Worm (Caenorhabditis elegans) whole organism, early embryonic: Measurements from ENCODE around the gene mtm-6.

Experiments
- F13C5.2 ChIP-seq: sonication (generic microtip); optimal IDR thresholded peaks from 2 replicates; lab custom pipeline; 2017; ENCODE audit warnings: mild to moderate bottlenecking, missing genetic modification characterization, inconsistent platforms, missing compliant biosample characterization
- aly-1 ChIP-seq: sonication (generic microtip); optimal IDR thresholded peaks from 2 replicates; lab custom pipeline; 2016; ENCODE audit warnings: missing genetic modification characterization, missing compliant biosample characterization
- ama-1 ChIP-seq: fragments of 150-350 bp; optimal IDR thresholded peaks from 2 replicates; lab custom pipeline; 2014
- ceh-13 ChIP-seq: fragments of 200-800 bp; sonication (Bioruptor generic); optimal IDR thresholded peaks from 2 replicates; lab custom pipeline; 2018; ENCODE audit warnings: mild to moderate bottlenecking, missing genetic modification characterization, missing compliant biosample characterization
- ceh-36 ChIP-seq: sonication (generic microtip); optimal IDR thresholded peaks from 2 replicates; lab custom pipeline; 2016; ENCODE audit warnings: missing genetic modification characterization, inconsistent platforms, missing compliant biosample characterization
- flt-1 ChIP-seq: fragments of 200-800 bp; sonication (Bioruptor generic); IDR thresholded peaks from 2 replicates; pipeline ENCODE4 v1.3.6; 2022; ENCODE audit warnings: missing genetic modification characterization, missing compliant biosample characterization
- hmg-4 ChIP-seq: fragments of 200-800 bp; sonication (Bioruptor generic); optimal IDR thresholded peaks from 2 replicates; lab custom pipeline; 2018; ENCODE audit warnings: mild to moderate bottlenecking, missing genetic modification characterization, missing compliant biosample characterization
- pes-1 ChIP-seq: fragments of 200-800 bp; sonication (Bioruptor generic); IDR thresholded peaks from 2 replicates; pipeline ENCODE4 v1.3.6; 2022; ENCODE audit warnings: missing genetic modification reagents, missing genetic modification characterization, missing compliant biosample characterization
- scrt-1 ChIP-seq: fragments of 200-800 bp; sonication (Bioruptor generic); IDR thresholded peaks from 2 replicates; pipeline ENCODE4 v1.3.6; 2022; ENCODE audit warnings: missing genetic modification characterization, missing compliant biosample characterization
- tbx-11 ChIP-seq: fragments of 200-800 bp; sonication (Bioruptor generic); IDR thresholded peaks from 2 replicates; pipeline ENCODE4 v1.3.6; 2022; ENCODE audit warnings: missing genetic modification characterization, missing compliant biosample characterization
- tbx-37 ChIP-seq: fragments of 200-800 bp; sonication (Bioruptor generic); conservative IDR thresholded peaks from 2 replicates; pipeline ENCODE4 v1.3.6; 2022; ENCODE audit warnings: missing genetic modification reagents, missing genetic modification characterization, missing compliant biosample characterization
- tra-4 ChIP-seq: sonication (generic microtip); optimal IDR thresholded peaks from 2 replicates; lab custom pipeline; 2017; ENCODE audit warnings: missing genetic modification characterization, missing compliant biosample characterization

DNA sequence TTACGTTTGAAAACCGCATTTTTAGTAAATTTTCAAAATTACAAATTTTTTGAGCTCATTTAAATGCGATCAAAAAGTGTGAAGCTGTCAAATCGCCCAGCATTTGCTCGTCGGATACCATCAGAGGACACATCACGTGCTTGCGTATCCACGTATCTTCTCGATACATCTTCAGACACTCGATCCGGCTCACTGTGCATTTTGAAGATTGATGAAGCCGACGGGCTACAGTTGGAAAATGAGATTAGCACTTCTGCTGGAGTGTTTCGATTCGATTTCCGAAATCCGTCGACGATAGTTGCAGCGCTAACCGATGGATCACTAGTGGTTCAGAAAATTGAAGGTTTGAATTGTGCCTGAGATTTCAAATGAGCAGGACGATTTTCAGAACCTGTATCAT lies 31.8 kb upstream of the mtm-6 start, which contains the start of gene dph-7:
- no peak for TF ChIP-seq flt-1 (GFP tag; lab: Robert Waterston, UW)
- TF ChIP-seq tbx-37, result no peak
- TF ChIP-seq ama-1 (lab: Kevin White, UChicago), result no peak
- TF ChIP-seq ceh-36 (tag; lab: Kevin White, UChicago), result no peak
- TF ChIP-seq scrt-1 (GFP tag; lab: Robert Waterston, UW), result no peak
- TF ChIP-seq tbx-11 (GFP tag; lab: Robert Waterston, UW), result no peak
- TF ChIP-seq tra-4 (tag; lab: Kevin White, UChicago), result no peak
- TF ChIP-seq F13C5.2 (tag; lab: Kevin White, UChicago), result no peak
- TF ChIP-seq aly-1 (tag; lab: Kevin White, UChicago), result no peak
- TF ChIP-seq hmg-4 (GFP tag; lab: Kevin White, UChicago), result no peak
- TF ChIP-seq ceh-13 (GFP tag; lab: Kevin White, UChicago), result no peak
- TF ChIP-seq pes-1, result no peak
